Worm (Caenorhabditis elegans): Measurements from ENCODE around the gene K07H8.7.

Gene K07H8.7

ce11 chrIV:8243170-8243569 lies 16.6 kb downstream of the K07H8.7 start:
- TF ChIP-seq aly-1 (tag; optimal IDR thresholded peaks at IDR 0.05) (no peak), flt-1 (GFP tag; IDR thresholded peaks at IDR 0.05) (no peak), B0310.2 (tag; optimal IDR thresholded peaks at IDR 0.05) (no peak), ama-1 (optimal IDR thresholded peaks at IDR 0.05) (no peak), scrt-1 (GFP tag; IDR thresholded peaks at IDR 0.05) (no peak), pes-1 (GFP tag; IDR thresholded peaks at IDR 0.05) (no peak), tbx-37 (GFP tag; conservative IDR thresholded peaks at IDR 0.05) (no peak), tra-4 (tag; optimal IDR thresholded peaks at IDR 0.05) (no peak), tbx-11 (GFP tag; IDR thresholded peaks at IDR 0.05) (no peak), F13C5.2 (tag; optimal IDR thresholded peaks at IDR 0.05) (no peak), ceh-36 (tag; optimal IDR thresholded peaks at IDR 0.05) (no peak)

ce11 chrIV:8241312-8241833 lies 18.4 kb downstream of the K07H8.7 start:
- no peak for TF ChIP-seq tbx-37 (GFP tag; conservative IDR thresholded peaks at IDR 0.05)
- TF ChIP-seq tra-4 (tag; optimal IDR thresholded peaks at IDR 0.05), result no peak
- no peak for TF ChIP-seq B0310.2 (tag; optimal IDR thresholded peaks at IDR 0.05)

ce11 chrIV:8239584-8239983 lies 20.2 kb downstream of the K07H8.7 start:
- TF ChIP-seq F13C5.2 (tag; optimal IDR thresholded peaks at IDR 0.05), result no peak
- no peak for TF ChIP-seq flt-1 (GFP tag; IDR thresholded peaks at IDR 0.05)
- no peak for TF ChIP-seq tra-4 (tag; optimal IDR thresholded peaks at IDR 0.05)
- no peak for TF ChIP-seq ceh-13 (GFP tag; optimal IDR thresholded peaks at IDR 0.05)
- no peak for TF ChIP-seq scrt-1 (GFP tag; IDR thresholded peaks at IDR 0.05)
- TF ChIP-seq tbx-11 (GFP tag; IDR thresholded peaks at IDR 0.05), result no peak

- TF ChIP-seq ceh-13 (GFP tag; optimal IDR thresholded peaks at IDR 0.05), result no peak
- no peak for TF ChIP-seq tbx-11 (GFP tag; IDR thresholded peaks at IDR 0.05)
- TF ChIP-seq hmbx-1 (tag; optimal IDR thresholded peaks at IDR 0.05), result no peak
- no peak for TF ChIP-seq F13C5.2 (tag; optimal IDR thresholded peaks at IDR 0.05)
- no peak for TF ChIP-seq aly-1 (tag; optimal IDR thresholded peaks at IDR 0.05)
- no peak for TF ChIP-seq ceh-36 (tag; optimal IDR thresholded peaks at IDR 0.05)
- TF ChIP-seq tra-4 (tag; optimal IDR thresholded peaks at IDR 0.05), result no peak
- TF ChIP-seq sea-1 (GFP tag; conservative IDR thresholded peaks at IDR 0.05), result no peak
- no peak for TF ChIP-seq hmg-4 (GFP tag; optimal IDR thresholded peaks at IDR 0.05)
These were observed 23.3 kb downstream of the K07H8.7 start, which contains the start of gene nhr-66 for ce11 chrIV:8236502-8236901. nhr-66 (minus strand) TSS chrIV:8236602.

ce11 chrIV:8235114-8235686 lies 24.6 kb downstream of the K07H8.7 start:
- no peak for TF ChIP-seq tra-4 (tag; optimal IDR thresholded peaks at IDR 0.05)
- no peak for TF ChIP-seq hmg-4 (GFP tag; optimal IDR thresholded peaks at IDR 0.05)
- no peak for TF ChIP-seq pes-1 (GFP tag; IDR thresholded peaks at IDR 0.05)
- TF ChIP-seq hmbx-1 (tag; optimal IDR thresholded peaks at IDR 0.05), result no peak
- TF ChIP-seq ama-1 (optimal IDR thresholded peaks at IDR 0.05), result no peak
- no peak for TF ChIP-seq flt-1 (GFP tag; IDR thresholded peaks at IDR 0.05)
- TF ChIP-seq B0310.2 (tag; optimal IDR thresholded peaks at IDR 0.05), result no peak
- TF ChIP-seq F13C5.2 (tag; optimal IDR thresholded peaks at IDR 0.05), result no peak
- TF ChIP-seq ceh-36 (tag; optimal IDR thresholded peaks at IDR 0.05), result no peak
- TF ChIP-seq hnd-1 (tag; optimal IDR thresholded peaks at IDR 0.05), result no peak
- TF ChIP-seq scrt-1 (GFP tag; IDR thresholded peaks at IDR 0.05), result no peak
- TF ChIP-seq tbx-11 (GFP tag; IDR thresholded peaks at IDR 0.05), result no peak
- no peak for TF ChIP-seq ets-7 (tag; optimal IDR thresholded peaks at IDR 0.05)
- TF ChIP-seq aly-1 (tag; optimal IDR thresholded peaks at IDR 0.05), result no peak

- no peak for TF ChIP-seq tbx-37 (GFP tag; conservative IDR thresholded peaks at IDR 0.05)
- no peak for TF ChIP-seq F13C5.2 (tag; optimal IDR thresholded peaks at IDR 0.05)
- TF ChIP-seq tra-4 (tag; optimal IDR thresholded peaks at IDR 0.05), result no peak
- no peak for TF ChIP-seq flt-1 (GFP tag; IDR thresholded peaks at IDR 0.05)
- TF ChIP-seq B0310.2 (tag; optimal IDR thresholded peaks at IDR 0.05), result no peak
- TF ChIP-seq tbx-11 (GFP tag; IDR thresholded peaks at IDR 0.05), result no peak
- TF ChIP-seq hnd-1 (tag; optimal IDR thresholded peaks at IDR 0.05), result no peak
- TF ChIP-seq ama-1 (optimal IDR thresholded peaks at IDR 0.05), result no peak
- TF ChIP-seq ceh-13 (GFP tag; optimal IDR thresholded peaks at IDR 0.05), result no peak
- TF ChIP-seq sea-1 (GFP tag; conservative IDR thresholded peaks at IDR 0.05), result no peak
- no peak for TF ChIP-seq pes-1 (GFP tag; IDR thresholded peaks at IDR 0.05)
- TF ChIP-seq hmg-4 (GFP tag; optimal IDR thresholded peaks at IDR 0.05), result no peak
- TF ChIP-seq hmbx-1 (tag; optimal IDR thresholded peaks at IDR 0.05), result no peak
- no peak for TF ChIP-seq scrt-1 (GFP tag; IDR thresholded peaks at IDR 0.05)
- no peak for TF ChIP-seq aly-1 (tag; optimal IDR thresholded peaks at IDR 0.05)
- TF ChIP-seq ceh-36 (tag; optimal IDR thresholded peaks at IDR 0.05), result no peak
- TF ChIP-seq ets-7 (tag; optimal IDR thresholded peaks at IDR 0.05), result no peak
These were observed 25.7 kb downstream of the K07H8.7 start for ce11 chrIV:8234088-8234496.

ce11 chrIV:8233268-8233667 lies 26.5 kb downstream of the K07H8.7 start:
- TF ChIP-seq tbx-37 (GFP tag; conservative IDR thresholded peaks at IDR 0.05), result no peak

- TF ChIP-seq flt-1 (GFP tag; IDR thresholded peaks at IDR 0.05), result no peak
- TF ChIP-seq hnd-1 (tag; optimal IDR thresholded peaks at IDR 0.05), result no peak
- TF ChIP-seq pes-1 (GFP tag; IDR thresholded peaks at IDR 0.05), result no peak
- no peak for TF ChIP-seq ets-7 (tag; optimal IDR thresholded peaks at IDR 0.05)
- no peak for TF ChIP-seq ceh-13 (GFP tag; optimal IDR thresholded peaks at IDR 0.05)
- no peak for TF ChIP-seq tra-4 (tag; optimal IDR thresholded peaks at IDR 0.05)
- no peak for TF ChIP-seq sea-1 (GFP tag; conservative IDR thresholded peaks at IDR 0.05)
- TF ChIP-seq F13C5.2 (tag; optimal IDR thresholded peaks at IDR 0.05), result no peak
- TF ChIP-seq ceh-36 (tag; optimal IDR thresholded peaks at IDR 0.05), result no peak
- no peak for TF ChIP-seq hmg-4 (GFP tag; optimal IDR thresholded peaks at IDR 0.05)
- TF ChIP-seq ama-1 (optimal IDR thresholded peaks at IDR 0.05), result no peak
- no peak for TF ChIP-seq scrt-1 (GFP tag; IDR thresholded peaks at IDR 0.05)
- TF ChIP-seq aly-1 (tag; optimal IDR thresholded peaks at IDR 0.05), result no peak
These were observed 27.4 kb downstream of the K07H8.7 start for ce11 chrIV:8232428-8232827.
